Fruit fly (Drosophila melanogaster) whole organism, embryonic: ENCODE measurements around the gene spd-2.
A peak's percentile ranks its signal among the peaks of the same experiment; 100 is the strongest.

ENCODE experiments used
- Antp ChIP-seq: fragments of 200-800 bp; sonication (Bioruptor generic); optimal IDR thresholded peaks from 3 replicates; lab custom pipeline; 2016; ENCODE audit warnings: missing biosample characterization, missing genetic modification characterization
- Asciz ChIP-seq: fragments of 200-800 bp; sonication (Bioruptor generic); optimal IDR thresholded peaks from 2 replicates; lab custom pipeline; 2017; ENCODE audit warnings: missing biosample characterization, mild to moderate bottlenecking, missing genetic modification characterization, missing genetic modification reagents
- Atf-2 ChIP-seq: fragments of 200-800 bp; sonication (Bioruptor generic); optimal IDR thresholded peaks from 2 replicates; lab custom pipeline; 2016; ENCODE audit warnings: missing biosample characterization, missing genetic modification characterization
- Bgb ChIP-seq: fragments of 200-800 bp; sonication (Bioruptor generic); IDR thresholded peaks from 2 replicates; pipeline ENCODE4 v1.3.6; 2022; ENCODE audit warnings: missing biosample characterization, missing genetic modification characterization; ENCODE audit not compliant: partially characterized antibody
- CG10543 ChIP-seq: fragments of 200-800 bp; sonication (Bioruptor generic); optimal IDR thresholded peaks from 3 replicates; lab custom pipeline; 2017; ENCODE audit warnings: missing biosample characterization, mild to moderate bottlenecking, missing genetic modification characterization, moderate library complexity
- CG11695 ChIP-seq: fragments of 200-800 bp; sonication (Bioruptor generic); IDR thresholded peaks from 3 replicates; pipeline ENCODE4 v1.3.6; 2022; ENCODE audit warnings: missing biosample characterization, missing genetic modification characterization
- CG11696 ChIP-seq: fragments of 200-800 bp; sonication (Bioruptor generic); IDR thresholded peaks from 2 replicates; pipeline ENCODE4 v1.3.6; 2022; ENCODE audit warnings: missing biosample characterization, missing genetic modification characterization
- CG14014 ChIP-seq: fragments of 200-800 bp; sonication (Bioruptor generic); IDR thresholded peaks from 2 replicates; pipeline ENCODE4 v1.3.6; 2022; ENCODE audit warnings: missing biosample characterization, missing genetic modification characterization
- CG15269 ChIP-seq: fragments of 200-800 bp; sonication (Bioruptor generic); optimal IDR thresholded peaks from 2 replicates; lab custom pipeline; 2018; ENCODE audit warnings: missing biosample characterization, mild to moderate bottlenecking, missing genetic modification characterization, moderate library complexity
- CG15601 ChIP-seq: fragments of 200-800 bp; sonication (Bioruptor generic); optimal IDR thresholded peaks from 3 replicates; lab custom pipeline; 2019; ENCODE audit warnings: missing biosample characterization, mild to moderate bottlenecking, missing genetic modification characterization, moderate library complexity
- CG17359 ChIP-seq: fragments of 200-800 bp; sonication (Bioruptor generic); optimal IDR thresholded peaks from 3 replicates; lab custom pipeline; 2018; ENCODE audit warnings: missing biosample characterization, mild to moderate bottlenecking, missing genetic modification characterization, moderate library complexity
- CG31441 ChIP-seq: fragments of 200-800 bp; sonication (Bioruptor generic); IDR thresholded peaks from 2 replicates; pipeline ENCODE4 v1.3.6; 2022; ENCODE audit warnings: missing biosample characterization, missing genetic modification characterization
- CG3163 ChIP-seq: fragments of 200-800 bp; sonication (Bioruptor generic); optimal IDR thresholded peaks from 3 replicates; lab custom pipeline; 2016; ENCODE audit warnings: missing biosample characterization, missing genetic modification characterization
- CG32532 ChIP-seq: fragments of 200-800 bp; sonication (Bioruptor generic); IDR thresholded peaks from 2 replicates; pipeline ENCODE4 v1.3.6; 2022; ENCODE audit warnings: missing biosample characterization, missing genetic modification characterization
- CG34376 ChIP-seq: fragments of 200-800 bp; sonication (Bioruptor generic); optimal IDR thresholded peaks from 2 replicates; lab custom pipeline; 2018; ENCODE audit warnings: missing biosample characterization, mild to moderate bottlenecking, missing genetic modification characterization
- CG42726 ChIP-seq: fragments of 200-800 bp; sonication (Bioruptor generic); IDR thresholded peaks from 2 replicates; pipeline ENCODE4 v1.3.6; 2022; ENCODE audit warnings: missing biosample characterization, missing genetic modification characterization; ENCODE audit not compliant: partially characterized antibody
- CG7745 ChIP-seq: fragments of 200-800 bp; sonication (Bioruptor generic); optimal IDR thresholded peaks from 2 replicates; lab custom pipeline; 2018; ENCODE audit warnings: missing biosample characterization, mild to moderate bottlenecking, missing genetic modification characterization, moderate library complexity
- CHES-1-like ChIP-seq: fragments of 200-800 bp; sonication (Bioruptor generic); optimal IDR thresholded peaks from 2 replicates; lab custom pipeline; 2016; ENCODE audit warnings: missing biosample characterization, missing genetic modification characterization
- Dbx ChIP-seq: fragments of 200-800 bp; sonication (Bioruptor generic); IDR thresholded peaks from 3 replicates; pipeline ENCODE4 v1.3.6; 2022; ENCODE audit warnings: missing biosample characterization, missing genetic modification characterization
- Fer1 ChIP-seq: fragments of 200-800 bp; sonication (Bioruptor generic); optimal IDR thresholded peaks from 2 replicates; lab custom pipeline; 2017; ENCODE audit warnings: missing biosample characterization, mild to moderate bottlenecking, missing genetic modification characterization
- HHEX ChIP-seq: fragments of 200-800 bp; sonication (Bioruptor generic); optimal IDR thresholded peaks from 3 replicates; lab custom pipeline; 2017; ENCODE audit warnings: missing biosample characterization, mild to moderate bottlenecking, missing genetic modification characterization, missing genetic modification reagents
- HmgZ ChIP-seq: fragments of 200-800 bp; sonication (Bioruptor generic); optimal IDR thresholded peaks from 2 replicates; lab custom pipeline; 2018; ENCODE audit warnings: missing biosample characterization, mild to moderate bottlenecking, missing genetic modification characterization
- Med ChIP-seq: fragments of 200-800 bp; sonication (Bioruptor generic); peaks from one replicate; lab custom pipeline; 2016; ENCODE audit warnings: missing biosample characterization, missing genetic modification characterization, mild to moderate bottlenecking, inconsistent platforms, moderate library complexity
- Trl ChIP-seq, 3 experiments: fragments of >200 bp in 2 of 3; fragments of 200-800 bp in 1 of 3; sonication (Bioruptor generic) in 1 of 3; optimal IDR thresholded peaks; 2 replicates in 1 of 3; 3 replicates in 2 of 3; lab custom pipeline; 2016 to 2017; ENCODE audit warnings: missing biosample characterization in 1 of 3, missing genetic modification characterization in 1 of 3
- bbx ChIP-seq: fragments of 200-800 bp; sonication (Bioruptor generic); IDR thresholded peaks from 2 replicates; pipeline ENCODE4 v1.3.6; 2022; ENCODE audit warnings: missing biosample characterization, missing genetic modification characterization; ENCODE audit not compliant: partially characterized antibody
- caup ChIP-seq: fragments of 200-800 bp; sonication (Bioruptor generic); optimal IDR thresholded peaks from 3 replicates; lab custom pipeline; 2017; ENCODE audit warnings: missing biosample characterization, mild to moderate bottlenecking, missing genetic modification characterization, moderate library complexity; ENCODE audit not compliant: severe bottlenecking
- chinmo ChIP-seq: fragments of 200-800 bp; sonication (Bioruptor generic); IDR thresholded peaks from 4 replicates; pipeline ENCODE4 v1.3.6; 2022; ENCODE audit warnings: missing biosample characterization, missing genetic modification characterization; ENCODE audit not compliant: partially characterized antibody
- chm ChIP-seq: fragments of 200-800 bp; sonication (Bioruptor generic); IDR thresholded peaks from 2 replicates; pipeline ENCODE4 v1.3.6; 2022; ENCODE audit warnings: missing biosample characterization, missing genetic modification characterization
- crc ChIP-seq: fragments of 200-800 bp; sonication (Bioruptor generic); optimal IDR thresholded peaks from 2 replicates; lab custom pipeline; 2016; ENCODE audit warnings: missing biosample characterization, missing genetic modification characterization
- danr ChIP-seq: fragments of 200-800 bp; sonication (Bioruptor generic); IDR thresholded peaks from 2 replicates; pipeline ENCODE4 v1.3.6; 2022; ENCODE audit warnings: missing biosample characterization, missing genetic modification characterization
- dpn ChIP-seq, 2 experiments: fragments of 200-800 bp; sonication (Bioruptor generic); optimal IDR thresholded peaks; 3 replicates each; lab custom pipeline; 2016; ENCODE audit warnings: missing biosample characterization in 2 of 2, missing genetic modification characterization in 2 of 2
- hbn ChIP-seq: fragments of 200-800 bp; sonication (Bioruptor generic); IDR thresholded peaks from 2 replicates; pipeline ENCODE4 v1.3.6; 2022; ENCODE audit warnings: missing biosample characterization, missing genetic modification characterization; ENCODE audit not compliant: partially characterized antibody
- inv ChIP-seq: fragments of 200-800 bp; sonication (Bioruptor generic); IDR thresholded peaks from 2 replicates; pipeline ENCODE4 v1.3.6; 2022; ENCODE audit warnings: missing biosample characterization, missing genetic modification characterization; ENCODE audit not compliant: partially characterized antibody
- jigr1 ChIP-seq: fragments of 200-800 bp; sonication (Bioruptor generic); IDR thresholded peaks from 3 replicates; pipeline ENCODE4 v1.3.6; 2022; ENCODE audit warnings: missing biosample characterization, missing genetic modification characterization
- kni ChIP-seq: fragments of 200-800 bp; sonication (Bioruptor generic); optimal IDR thresholded peaks from 3 replicates; lab custom pipeline; 2017; ENCODE audit warnings: mild to moderate bottlenecking, missing biosample characterization, missing genetic modification reagents, missing genetic modification characterization
- nerfin-2 ChIP-seq: fragments of 200-800 bp; sonication (Bioruptor generic); IDR thresholded peaks from 2 replicates; pipeline ENCODE4 v1.3.6; 2022; ENCODE audit warnings: missing biosample characterization, missing genetic modification characterization; ENCODE audit not compliant: partially characterized antibody
- oc ChIP-seq: fragments of 200-800 bp; sonication (Bioruptor generic); optimal IDR thresholded peaks from 2 replicates; lab custom pipeline; 2018; ENCODE audit warnings: missing biosample characterization, mild to moderate bottlenecking, missing genetic modification characterization, moderate library complexity
- pros ChIP-seq: fragments of 200-800 bp; sonication (Bioruptor generic); optimal IDR thresholded peaks from 3 replicates; lab custom pipeline; 2019; ENCODE audit warnings: missing biosample characterization, mild to moderate bottlenecking, missing genetic modification characterization, moderate library complexity
- sens ChIP-seq: fragments of 200-800 bp; sonication (Bioruptor generic); peaks from one replicate; lab custom pipeline; 2016; ENCODE audit warnings: missing biosample characterization, missing genetic modification characterization
- so ChIP-seq: fragments of 200-800 bp; sonication (Bioruptor generic); IDR thresholded peaks from 3 replicates; pipeline ENCODE4 v1.3.6; 2022; ENCODE audit warnings: missing biosample characterization, missing genetic modification characterization
- stc ChIP-seq: fragments of 200-800 bp; sonication (Bioruptor generic); IDR thresholded peaks from 2 replicates; pipeline ENCODE4 v1.3.6; 2022; ENCODE audit warnings: missing biosample characterization, missing genetic modification characterization
- unc-4 ChIP-seq: fragments of 200-800 bp; sonication (Bioruptor generic); IDR thresholded peaks from 2 replicates; pipeline ENCODE4 v1.3.6; 2022; ENCODE audit warnings: missing biosample characterization, missing genetic modification characterization; ENCODE audit not compliant: partially characterized antibody

spd-2 gene

DNA sequence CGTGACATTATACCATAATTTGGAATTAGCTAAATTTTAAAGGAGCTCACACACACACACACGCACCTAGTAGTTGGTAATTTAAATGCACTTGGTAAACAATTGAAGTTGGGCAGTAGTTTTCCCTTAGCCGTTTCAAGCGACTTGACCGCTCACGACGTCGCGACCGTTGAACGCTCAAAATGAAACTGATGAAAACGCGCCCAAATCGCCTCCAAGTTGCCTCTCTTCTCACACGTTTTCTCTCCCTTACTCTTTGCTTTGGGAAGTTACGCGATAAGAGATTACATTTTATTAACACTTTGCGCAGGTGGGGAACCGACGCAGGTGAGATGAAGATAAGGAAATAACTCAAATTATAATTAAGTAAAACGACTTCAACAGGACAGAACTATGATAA lies 22.6 kb downstream of the spd-2 start (continued):
- no peak for TF ChIP-seq Atf-2
- peak; percentile 17 for TF ChIP-seq HHEX (GFP tag; lab: Kevin White, UChicago)
- no peak for TF ChIP-seq jigr1 (GFP tag; lab: Robert Waterston, UW)
- TF ChIP-seq hbn (GFP tag; lab: Robert Waterston, UW): no peak
- peak; percentile 86 for TF ChIP-seq CG3163 (GFP tag; lab: Kevin White, UChicago)
- peak; percentile 33 for TF ChIP-seq kni
- TF ChIP-seq nerfin-2 (GFP tag; lab: Robert Waterston, UW): no peak
- TF ChIP-seq CG42726 (GFP tag; lab: Robert Waterston, UW): 0 out of 2 replicates have a peak, but pooled peaks have one; percentile 10
- TF ChIP-seq Bgb (GFP tag; lab: Robert Waterston, UW): peak; percentile 51; the same call in 1 of the 2 replicates
- peak; percentile 52; the same call in 2 of the 3 replicates for TF ChIP-seq so (GFP tag; lab: Robert Waterston, UW)
- TF ChIP-seq inv (GFP tag; lab: Robert Waterston, UW): 0 out of 2 replicates have a peak, but pooled peaks have one; percentile 16
- peak; percentile 28 for TF ChIP-seq HmgZ (tag; lab: Kevin White, UChicago)
- TF ChIP-seq stc (GFP tag; lab: Robert Waterston, UW): peak; percentile 34; the same call in 1 of the 2 replicates
- TF ChIP-seq CG31441 (GFP tag; lab: Robert Waterston, UW): no peak
- peak; percentile 14 for TF ChIP-seq Fer1 (GFP tag; lab: Kevin White, UChicago)
- TF ChIP-seq Med (GFP tag; lab: Kevin White, UChicago): peak; percentile 70
- no peak for TF ChIP-seq Dbx
- TF ChIP-seq bbx: peak; percentile 47; the same call in 1 of the 2 replicates
- peak; percentile 17; the same call in 1 of the 2 replicates for TF ChIP-seq CG14014 (GFP tag; lab: Robert Waterston, UW)
- no peak for TF ChIP-seq Asciz (GFP tag; lab: Kevin White, UChicago)
- TF ChIP-seq Antp (GFP tag; lab: Kevin White, UChicago): no peak
- TF ChIP-seq dpn (GFP tag; optimal IDR thresholded peaks at IDR 0.05; lab: Kevin White, UChicago): peak in 1 of 2 experiments; percentile 0
- peak; percentile 72; the same call in 2 of the 4 replicates for TF ChIP-seq chinmo (GFP tag; lab: Robert Waterston, UW)
- TF ChIP-seq chm: peak; percentile 79; the same call in 1 of the 2 replicates
- TF ChIP-seq caup (GFP tag; lab: Kevin White, UChicago): peak; percentile 2
- peak; percentile 12 for TF ChIP-seq CG10543 (GFP tag; lab: Kevin White, UChicago)
- peak; percentile 34 for TF ChIP-seq sens (GFP tag; lab: Kevin White, UChicago)
- peak; percentile 32; the same call in 1 of the 2 replicates for TF ChIP-seq CG32532
- peak; percentile 5 for TF ChIP-seq pros (GFP tag; lab: Kevin White, UChicago)
- TF ChIP-seq CG15601 (tag; lab: Kevin White, UChicago): peak; percentile 27
- 0 out of 3 replicates have a peak, but pooled peaks have one; percentile 26 for TF ChIP-seq CG11695 (GFP tag; lab: Robert Waterston, UW)
- TF ChIP-seq danr (GFP tag; lab: Robert Waterston, UW): no peak
- peak; percentile 17 for TF ChIP-seq CG17359
- TF ChIP-seq CG34376 (GFP tag; lab: Kevin White, UChicago): peak; percentile 71
- peak; percentile 84 for TF ChIP-seq CG7745 (tag; lab: Kevin White, UChicago)
- TF ChIP-seq crc (GFP tag; lab: Kevin White, UChicago): no peak
- TF ChIP-seq CHES-1-like (GFP tag; lab: Kevin White, UChicago): peak; percentile 1
- TF ChIP-seq CG11696 (GFP tag; lab: Robert Waterston, UW): no peak
- peak; percentile 60 to 81 for TF ChIP-seq Trl (optimal IDR thresholded peaks at IDR 0.05; lab: Kevin White, UChicago)
- TF ChIP-seq Trl (GFP tag; optimal IDR thresholded peaks at IDR 0.05; lab: Kevin White, UChicago): no peak
- TF ChIP-seq CG15269 (tag; lab: Kevin White, UChicago): peak; percentile 19
- TF ChIP-seq oc (tag; lab: Kevin White, UChicago): peak; percentile 19
- peak; percentile 23; the same call in 1 of the 2 replicates for TF ChIP-seq unc-4 (GFP tag; lab: Robert Waterston, UW)
- TF ChIP-seq, all 482 proteins: peak for 58
